Worm (Caenorhabditis elegans) whole organism, L4 larva: ENCODE results near the gene Y46C8AL.11.

Experiments used
- R02D3.7 ChIP-seq: fragments of 150-350 bp; sonication (generic microtip); optimal IDR thresholded peaks from 3 replicates; lab custom pipeline; 2014; ENCODE audit warnings: missing biosample characterization, missing genetic modification characterization
- ceh-82 ChIP-seq: sonication (generic microtip); optimal IDR thresholded peaks from 2 replicates; lab custom pipeline; 2017; ENCODE audit warnings: missing biosample characterization, missing genetic modification characterization
- duxl-1 ChIP-seq: sonication (generic microtip); optimal IDR thresholded peaks from 2 replicates; lab custom pipeline; 2016; ENCODE audit warnings: mild to moderate bottlenecking, missing genetic modification characterization, moderate library complexity, missing compliant biosample characterization; ENCODE audit not compliant: poor library complexity
- lin-1 ChIP-seq: fragments of 200-800 bp; sonication (Bioruptor generic); IDR thresholded peaks from 2 replicates; pipeline ENCODE4 v1.3.6; 2022; ENCODE audit warnings: missing genetic modification reagents, missing genetic modification characterization, missing compliant biosample characterization
- lsy-2 ChIP-seq, 2 experiments: fragments of 150-350 bp in 1 of 2; sonication (generic microtip) in 1 of 2; optimal IDR thresholded peaks; 2 replicates each; lab custom pipeline; 2014 to 2017; ENCODE audit warnings: missing biosample characterization in 2 of 2, missing genetic modification characterization in 2 of 2
- mxl-3 ChIP-seq: fragments of 200-800 bp; sonication (Bioruptor generic); optimal IDR thresholded peaks from 2 replicates; lab custom pipeline; 2018; ENCODE audit warnings: mild to moderate bottlenecking, missing genetic modification characterization, missing compliant biosample characterization

DNA sequence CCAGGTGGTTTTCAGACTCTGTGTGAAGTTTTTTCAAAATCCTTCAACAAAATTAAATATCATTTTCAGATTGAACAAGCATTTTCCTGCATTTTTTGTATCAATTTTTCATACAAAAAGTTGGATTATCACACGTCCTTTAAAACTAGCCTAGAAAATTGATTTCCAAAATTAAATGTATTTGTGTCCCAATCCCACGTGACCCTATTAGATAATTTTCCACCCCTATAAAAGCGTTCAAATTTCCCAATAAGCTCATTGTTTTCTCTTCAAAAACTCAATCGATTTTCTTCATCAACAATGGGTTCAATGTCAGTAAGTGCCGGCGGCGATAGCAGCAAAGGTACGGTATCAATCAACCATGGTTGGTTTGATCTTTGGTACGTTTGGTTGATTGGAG is 28.6 kb upstream of the Y46C8AL.11 start, which contains the start of gene F56D6.19:
- TF ChIP-seq ceh-82 (no peak), lin-1 (no peak), mxl-3 (GFP tag; lab: Kevin White, UChicago) (no peak), duxl-1 (no peak), R02D3.7 (tag; lab: Kevin White, UChicago) (no peak), lsy-2 (tag; optimal IDR thresholded peaks at IDR 0.05; lab: Kevin White, UChicago) (no peak)
